Fruit fly (Drosophila melanogaster) whole organism, embryonic: ENCODE measurements around the gene CG45073.

Experiments
- Atf3 ChIP-seq: fragments of 200-800 bp; sonication (Bioruptor generic); optimal IDR thresholded peaks from 3 replicates; lab custom pipeline; 2016; ENCODE audit warnings: missing biosample characterization, missing genetic modification characterization
- CG11723 ChIP-seq: fragments of 200-800 bp; sonication (Bioruptor generic); optimal IDR thresholded peaks from 2 replicates; lab custom pipeline; 2017; ENCODE audit warnings: missing biosample characterization, mild to moderate bottlenecking, missing genetic modification characterization
- CG17186 ChIP-seq: fragments of 200-800 bp; sonication (Bioruptor generic); optimal IDR thresholded peaks from 3 replicates; lab custom pipeline; 2017; ENCODE audit warnings: missing biosample characterization, missing genetic modification reagents, missing genetic modification characterization
- CG8359 ChIP-seq: fragments of 200-800 bp; sonication (Bioruptor generic); optimal IDR thresholded peaks from 2 replicates; lab custom pipeline; 2017; ENCODE audit warnings: missing biosample characterization, mild to moderate bottlenecking, missing genetic modification characterization, borderline replicate concordance
- Sox102F ChIP-seq: fragments of 200-800 bp; sonication (Bioruptor generic); optimal IDR thresholded peaks from 2 replicates; lab custom pipeline; 2018; ENCODE audit warnings: missing biosample characterization, mild to moderate bottlenecking, missing genetic modification characterization, moderate library complexity
- cwo ChIP-seq: fragments of 200-800 bp; sonication (Bioruptor generic); optimal IDR thresholded peaks from 3 replicates; lab custom pipeline; 2017; ENCODE audit warnings: missing biosample characterization, missing genetic modification characterization, mild to moderate bottlenecking, moderate library complexity, missing genetic modification reagents
- eyg ChIP-seq: fragments of 200-800 bp; sonication (Bioruptor generic); optimal IDR thresholded peaks from 3 replicates; lab custom pipeline; 2016; ENCODE audit warnings: missing biosample characterization, missing genetic modification characterization
- fd96Cb ChIP-seq: fragments of 200-800 bp; sonication (Bioruptor generic); optimal IDR thresholded peaks from 2 replicates; lab custom pipeline; 2018; ENCODE audit warnings: missing biosample characterization, mild to moderate bottlenecking, missing genetic modification characterization, moderate library complexity
- fru ChIP-seq: fragments of >200 bp; optimal IDR thresholded peaks from 2 replicates; lab custom pipeline; 2017
- psq ChIP-seq: fragments of 200-800 bp; sonication (Bioruptor generic); optimal IDR thresholded peaks from 2 replicates; lab custom pipeline; 2017; ENCODE audit warnings: missing biosample characterization, missing genetic modification characterization
- tgo ChIP-seq: fragments of 200-800 bp; sonication (Bioruptor generic); IDR thresholded peaks from 3 replicates; pipeline ENCODE4 v1.3.6; 2022; ENCODE audit warnings: missing biosample characterization, missing genetic modification characterization

- 0 out of 3 replicates have a peak, but pooled peaks have one; percentile 26 for TF ChIP-seq tgo (GFP tag; lab: Robert Waterston, UW)
- TF ChIP-seq Sox102F (GFP tag; lab: Kevin White, UChicago) = peak; percentile 64
- TF ChIP-seq fd96Cb (tag; lab: Kevin White, UChicago) = peak; percentile 9
- no peak for TF ChIP-seq CG11723 (GFP tag; lab: Kevin White, UChicago)
- TF ChIP-seq CG8359 = no peak
- no peak for TF ChIP-seq CG17186 (GFP tag; lab: Kevin White, UChicago)
- no peak for TF ChIP-seq fru
- TF ChIP-seq eyg = no peak
- no peak for TF ChIP-seq Atf3 (GFP tag; lab: Kevin White, UChicago)
- TF ChIP-seq cwo = no peak
- TF ChIP-seq psq (GFP tag; lab: Kevin White, UChicago) = no peak
Measured at dm6 chr3R:30164162-30164561, 39.6 kb upstream of the CG45073 start.
